Worm (Caenorhabditis elegans) whole organism, early embryonic: Measurements from ENCODE around the gene Y22D7AL.15.

Experiments
- ama-1 ChIP-seq: fragments of 150-350 bp; optimal IDR thresholded peaks from 2 replicates; lab custom pipeline; 2014
- ets-7 ChIP-seq: sonication (generic microtip); optimal IDR thresholded peaks from 2 replicates; lab custom pipeline; 2016; ENCODE audit warnings: missing genotype, missing genetic modification characterization, missing compliant biosample characterization
- flt-1 ChIP-seq: fragments of 200-800 bp; sonication (Bioruptor generic); IDR thresholded peaks from 2 replicates; pipeline ENCODE4 v1.3.6; 2022; ENCODE audit warnings: missing genetic modification characterization, missing compliant biosample characterization

ce11 chrIII:1678671-1679070 lies 19.0 kb upstream of the Y22D7AL.15 start:
- TF ChIP-seq flt-1 (no peak), ama-1 (lab: Kevin White, UChicago) (no peak), ets-7 (tag; lab: Kevin White, UChicago) (no peak)
